Fruit fly (Drosophila melanogaster) whole organism: ENCODE data around the gene Gal.

ENCODE experiments used
- CG8478 ChIP-seq: fragments of >200 bp; optimal IDR thresholded peaks from 2 replicates; lab custom pipeline; 2018; ENCODE audit warnings: inconsistent platforms
- Dll ChIP-seq: fragments of >200 bp; optimal IDR thresholded peaks from 2 replicates; lab custom pipeline; 2017
- EcR ChIP-seq, 2 experiments: fragments of >200 bp; optimal IDR thresholded peaks; 2 replicates each; lab custom pipeline; 2017; ENCODE audit warnings: missing biosample characterization in 2 of 2, missing genetic modification characterization in 2 of 2, missing genetic modification reagents in 2 of 2
- pan ChIP-seq: fragments of >200 bp; optimal IDR thresholded peaks from 2 replicates; lab custom pipeline; 2017
- psq ChIP-seq: fragments of >200 bp; optimal IDR thresholded peaks from 2 replicates; lab custom pipeline; 2017
- usp ChIP-seq: fragments of >200 bp; optimal IDR thresholded peaks from 2 replicates; lab custom pipeline; 2017; ENCODE audit warnings: missing biosample characterization, missing genetic modification characterization, mixed read lengths

Gene Gal

dm6 chr2L:5969559-5969958 is 37.1 kb downstream of the Gal start, which contains the start of gene Ucp4B:
Ucp4B (plus strand) TSS chr2L:5969859.
- TF ChIP-seq psq: no peak
- no peak for TF ChIP-seq EcR (GFP tag; optimal IDR thresholded peaks at IDR 0.05; lab: Kevin White, UChicago)
- TF ChIP-seq pan (lab: Kevin White, UChicago): no peak
- no peak for TF ChIP-seq usp
- no peak for TF ChIP-seq CG8478 (lab: Kevin White, UChicago)
- TF ChIP-seq Dll (lab: Kevin White, UChicago): no peak

dm6 chr2L:5967702-5968616 is 38.7 kb downstream of the Gal start, which contains the start of the genes CG13992 and Ucp4C:
CG13992 (minus strand) TSS chr2L:5967752.
Ucp4C (plus strand) TSS chr2L:5968566.
- no peak for TF ChIP-seq usp
- TF ChIP-seq Dll (lab: Kevin White, UChicago): no peak
- TF ChIP-seq psq: no peak
- TF ChIP-seq CG8478 (lab: Kevin White, UChicago): no peak
- no peak for TF ChIP-seq EcR (GFP tag; optimal IDR thresholded peaks at IDR 0.05; lab: Kevin White, UChicago)
- TF ChIP-seq pan (lab: Kevin White, UChicago): no peak

dm6 chr2L:5964851-5965250 is 41.8 kb downstream of the Gal start, which contains the start of gene psd:
psd (minus strand) TSS chr2L:5964951.
- no peak for TF ChIP-seq EcR (GFP tag; optimal IDR thresholded peaks at IDR 0.05; lab: Kevin White, UChicago)
- TF ChIP-seq pan (lab: Kevin White, UChicago): no peak
- no peak for TF ChIP-seq usp
- TF ChIP-seq CG8478 (lab: Kevin White, UChicago): no peak
- no peak for TF ChIP-seq psq
- TF ChIP-seq Dll (lab: Kevin White, UChicago): no peak

dm6 chr2L:5964211-5964610 is 42.4 kb downstream of the Gal start:
- TF ChIP-seq psq (no peak), EcR (GFP tag; optimal IDR thresholded peaks at IDR 0.05; lab: Kevin White, UChicago) (no peak), CG8478 (lab: Kevin White, UChicago) (no peak), Dll (lab: Kevin White, UChicago) (no peak), pan (lab: Kevin White, UChicago) (no peak), usp (no peak)

dm6 chr2L:5963251-5963650 is 43.4 kb downstream of the Gal start:
- TF ChIP-seq usp (no peak), pan (lab: Kevin White, UChicago) (no peak), psq (no peak), Dll (lab: Kevin White, UChicago) (no peak), EcR (GFP tag; optimal IDR thresholded peaks at IDR 0.05; lab: Kevin White, UChicago) (no peak), CG8478 (lab: Kevin White, UChicago) (no peak)

dm6 chr2L:5961169-5961918 is 45.3 kb downstream of the Gal start:
- TF ChIP-seq psq (no peak), CG8478 (lab: Kevin White, UChicago) (no peak), EcR (GFP tag; optimal IDR thresholded peaks at IDR 0.05; lab: Kevin White, UChicago) (no peak), Dll (lab: Kevin White, UChicago) (no peak), usp (no peak), pan (lab: Kevin White, UChicago) (no peak)

dm6 chr2L:5959863-5960658 is 46.6 kb downstream of the Gal start, which contains the start of gene Vm26Aa:
Vm26Aa (minus strand) TSS chr2L:5960340.
- TF ChIP-seq psq (no peak), CG8478 (lab: Kevin White, UChicago) (no peak), pan (lab: Kevin White, UChicago) (no peak), Dll (lab: Kevin White, UChicago) (no peak), usp (no peak), EcR (GFP tag; optimal IDR thresholded peaks at IDR 0.05; lab: Kevin White, UChicago) (no peak)

dm6 chr2L:5958581-5959177 is 47.9 kb downstream of the Gal start, which contains the start of gene Vm26Ac:
Vm26Ac (minus strand) TSS chr2L:5958631.
- TF ChIP-seq usp (no peak), psq (no peak), CG8478 (lab: Kevin White, UChicago) (no peak), EcR (GFP tag; optimal IDR thresholded peaks at IDR 0.05; lab: Kevin White, UChicago) (no peak), pan (lab: Kevin White, UChicago) (no peak), Dll (lab: Kevin White, UChicago) (no peak)

dm6 chr2L:5956706-5957105 is 49.9 kb downstream of the Gal start, which contains the start of the genes CG13998 and Vm26Ab:
CG13998 (minus strand) TSS chr2L:5956819.
Vm26Ab (plus strand) TSS chr2L:5957004.
- TF ChIP-seq pan (lab: Kevin White, UChicago) (no peak), Dll (lab: Kevin White, UChicago) (no peak), usp (no peak), EcR (GFP tag; optimal IDR thresholded peaks at IDR 0.05; lab: Kevin White, UChicago) (no peak), CG8478 (lab: Kevin White, UChicago) (no peak)

- no peak for TF ChIP-seq CG8478 (lab: Kevin White, UChicago)
- no peak for TF ChIP-seq psq
Observed at dm6 chr2L:5956153-5956552, 50.5 kb downstream of the Gal start, which contains the start of gene CG13999. CG13999 (minus strand) TSS chr2L:5956466.
